Fruit fly (Drosophila melanogaster) whole organism, pupa: ENCODE results near the gene CG31300.

ENCODE experiments used
- CG10348 ChIP-seq: fragments of 200-800 bp; sonication (Bioruptor generic); IDR thresholded peaks from 2 replicates; pipeline ENCODE4 v1.3.6; 2022; ENCODE audit warnings: missing biosample characterization, missing genetic modification characterization
- CG12605 ChIP-seq: fragments of 200-800 bp; sonication (Bioruptor generic); IDR thresholded peaks from 2 replicates; pipeline ENCODE4 v1.3.6; 2022; ENCODE audit warnings: missing biosample characterization, missing genetic modification characterization
- CG13204 ChIP-seq: fragments of 200-800 bp; sonication (Bioruptor generic); optimal IDR thresholded peaks from 2 replicates; lab custom pipeline; 2018; ENCODE audit warnings: missing biosample characterization, mild to moderate bottlenecking, missing genetic modification characterization, moderate library complexity
- CG14655 ChIP-seq: fragments of 200-800 bp; sonication (Bioruptor generic); optimal IDR thresholded peaks from 3 replicates; lab custom pipeline; 2017; ENCODE audit warnings: mild to moderate bottlenecking, missing biosample characterization, missing genetic modification reagents, missing genetic modification characterization
- CG15710 ChIP-seq: fragments of 200-800 bp; sonication (Bioruptor generic); optimal IDR thresholded peaks from 2 replicates; lab custom pipeline; 2018; ENCODE audit warnings: missing biosample characterization, mild to moderate bottlenecking, missing genetic modification characterization, moderate library complexity
- CG17806 ChIP-seq: fragments of 200-800 bp; sonication (Bioruptor generic); optimal IDR thresholded peaks from 2 replicates; lab custom pipeline; 2018; ENCODE audit warnings: missing biosample characterization, mild to moderate bottlenecking, missing genetic modification characterization, moderate library complexity
- CG32121 ChIP-seq: fragments of 200-800 bp; sonication (Bioruptor generic); IDR thresholded peaks from 2 replicates; pipeline ENCODE4 v1.3.6; 2022; ENCODE audit warnings: missing biosample characterization, missing genetic modification characterization
- CG34367 ChIP-seq: fragments of 200-800 bp; sonication (Bioruptor generic); optimal IDR thresholded peaks from 2 replicates; lab custom pipeline; 2018; ENCODE audit warnings: missing biosample characterization, mild to moderate bottlenecking, missing genetic modification characterization
- CG4496 ChIP-seq: fragments of 200-800 bp; sonication (Bioruptor generic); IDR thresholded peaks from 3 replicates; pipeline ENCODE4 v1.3.6; 2022; ENCODE audit warnings: missing biosample characterization, missing genetic modification characterization
- CG8159 ChIP-seq: fragments of 200-800 bp; sonication (Bioruptor generic); optimal IDR thresholded peaks from 3 replicates; lab custom pipeline; 2018; ENCODE audit warnings: missing biosample characterization, mild to moderate bottlenecking, missing genetic modification characterization, moderate library complexity
- CG8301 ChIP-seq: fragments of 200-800 bp; sonication (Bioruptor generic); optimal IDR thresholded peaks from 2 replicates; lab custom pipeline; 2018; ENCODE audit warnings: missing biosample characterization, mild to moderate bottlenecking, missing genetic modification characterization
- CG9948 ChIP-seq: fragments of 200-800 bp; sonication (Bioruptor generic); optimal IDR thresholded peaks from 2 replicates; lab custom pipeline; 2018; ENCODE audit warnings: missing biosample characterization, mild to moderate bottlenecking, missing genetic modification characterization, moderate library complexity
- D1 ChIP-seq: fragments of 200-800 bp; sonication (Bioruptor generic); optimal IDR thresholded peaks from 2 replicates; lab custom pipeline; 2018; ENCODE audit warnings: missing biosample characterization, mild to moderate bottlenecking, missing genetic modification characterization, moderate library complexity
- EcR ChIP-seq: fragments of 200-800 bp; sonication (Bioruptor generic); optimal IDR thresholded peaks from 3 replicates; lab custom pipeline; 2019; ENCODE audit warnings: missing biosample characterization, missing genetic modification characterization, mild to moderate bottlenecking, moderate library complexity, missing genetic modification reagents
- Ets98B ChIP-seq: fragments of 200-800 bp; sonication (Bioruptor generic); IDR thresholded peaks from 2 replicates; pipeline ENCODE4 v1.3.6; 2022; ENCODE audit warnings: missing biosample characterization, missing genetic modification characterization
- Pif1A ChIP-seq: fragments of 200-800 bp; sonication (Bioruptor generic); optimal IDR thresholded peaks from 3 replicates; lab custom pipeline; 2016; ENCODE audit warnings: missing biosample characterization, missing genetic modification characterization
- Pif1B ChIP-seq: fragments of 200-800 bp; sonication (Bioruptor generic); optimal IDR thresholded peaks from 3 replicates; lab custom pipeline; 2016; ENCODE audit warnings: missing biosample characterization, missing genetic modification characterization
- Snoo ChIP-seq: fragments of 200-800 bp; sonication (Bioruptor generic); optimal IDR thresholded peaks from 3 replicates; lab custom pipeline; 2017; ENCODE audit warnings: missing biosample characterization, mild to moderate bottlenecking, missing genetic modification characterization, inconsistent platforms
- fd96Ca ChIP-seq: fragments of 200-800 bp; sonication (Bioruptor generic); IDR thresholded peaks from 3 replicates; pipeline ENCODE4 v1.3.6; 2022; ENCODE audit warnings: missing biosample characterization, missing genetic modification characterization
- gl ChIP-seq: fragments of 200-800 bp; sonication (Bioruptor generic); optimal IDR thresholded peaks from 2 replicates; lab custom pipeline; 2018; ENCODE audit warnings: missing biosample characterization, mild to moderate bottlenecking, missing genetic modification characterization
- rn ChIP-seq: fragments of 200-800 bp; sonication (Bioruptor generic); IDR thresholded peaks from 2 replicates; pipeline ENCODE4 v1.3.6; 2022; ENCODE audit warnings: missing biosample characterization, missing genetic modification characterization

CG31300 gene

DNA sequence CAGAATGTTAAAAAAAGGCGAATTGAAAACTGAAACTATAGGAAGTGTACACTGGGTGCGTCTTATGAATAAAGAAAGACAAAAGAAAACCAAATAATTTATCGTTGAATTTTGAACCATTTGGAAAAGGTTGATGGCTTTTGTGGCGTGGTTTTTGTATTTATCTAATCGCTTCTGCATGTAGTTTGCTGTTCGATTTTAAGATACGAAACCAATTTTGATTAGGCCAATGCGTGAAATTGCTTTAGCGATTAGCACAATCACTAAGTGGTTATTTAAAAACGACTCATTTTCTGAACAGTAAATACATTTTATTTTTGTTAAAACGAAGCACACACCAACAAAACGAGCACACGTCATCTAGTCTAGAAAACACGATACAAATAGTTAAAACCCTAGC, 22.8 kb upstream of the CG31300 start:
- TF ChIP-seq Pif1A (GFP tag; lab: Kevin White, UChicago) (no peak), EcR (GFP tag; lab: Kevin White, UChicago) (no peak), fd96Ca (no peak), Pif1B (no peak), D1 (tag; lab: Kevin White, UChicago) (no peak), CG9948 (tag; lab: Kevin White, UChicago) (no peak), CG8159 (tag; lab: Kevin White, UChicago) (no peak), CG8301 (no peak), CG12605 (GFP tag; lab: Robert Waterston, UW) (no peak), CG14655 (GFP tag; lab: Kevin White, UChicago) (no peak), CG13204 (GFP tag; lab: Kevin White, UChicago) (no peak), Ets98B (no peak), gl (tag; lab: Kevin White, UChicago) (no peak), CG17806 (no peak), CG32121 (no peak), CG4496 (GFP tag; lab: Robert Waterston, UW) (no peak), CG34367 (tag; lab: Kevin White, UChicago) (no peak), CG10348 (GFP tag; lab: Robert Waterston, UW) (no peak), CG15710 (no peak)
- TF ChIP-seq, all 21 proteins: peak for 0

DNA sequence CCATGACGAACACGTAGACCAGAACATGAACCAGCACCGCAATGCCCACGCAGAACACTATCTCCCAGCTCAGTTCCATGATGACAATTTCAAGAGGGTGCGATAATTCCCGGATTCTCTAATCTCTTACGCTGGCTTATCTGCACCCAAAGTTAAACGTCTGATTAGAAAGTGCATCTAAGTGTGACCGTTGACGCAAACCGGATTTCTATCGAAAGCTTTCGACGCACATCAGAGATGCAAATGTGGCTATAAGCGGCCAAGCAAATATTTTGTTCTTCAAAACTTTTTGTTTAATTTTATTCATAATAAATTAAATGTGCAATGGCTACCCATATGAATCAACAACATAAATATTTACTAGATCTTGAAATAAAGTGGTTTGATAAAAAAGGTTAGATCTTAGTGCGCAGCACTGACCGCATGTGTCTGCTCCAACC, 21.1 kb upstream of the CG31300 start, which contains the start of the genes Kdsr and CG11858:
Gene Kdsr (minus strand): TSS at position 177 of the 440 bp plus-strand sequence.
Gene CG11858 (plus strand): TSS at position 420 of the 440 bp plus-strand sequence.
- no peak for TF ChIP-seq Pif1A (GFP tag; lab: Kevin White, UChicago)
- no peak for TF ChIP-seq Pif1B
- peak; percentile 64; the same call in 2 of the 3 replicates for TF ChIP-seq fd96Ca
- peak; percentile 82 for TF ChIP-seq CG4496 (GFP tag; lab: Robert Waterston, UW)
- TF ChIP-seq rn, result no peak
- TF ChIP-seq D1 (tag; lab: Kevin White, UChicago), result no peak
- TF ChIP-seq CG17806, result peak; percentile 53
- TF ChIP-seq gl (tag; lab: Kevin White, UChicago), result no peak
- TF ChIP-seq CG34367 (tag; lab: Kevin White, UChicago), result peak; percentile 39
- no peak for TF ChIP-seq CG12605 (GFP tag; lab: Robert Waterston, UW)
- TF ChIP-seq CG15710, result peak; percentile 48
- TF ChIP-seq CG32121, result peak; percentile 75
- peak; percentile 46; the same call in 1 of the 2 replicates for TF ChIP-seq CG10348 (GFP tag; lab: Robert Waterston, UW)
- TF ChIP-seq EcR (GFP tag; lab: Kevin White, UChicago), result peak; percentile 81
- TF ChIP-seq CG13204 (GFP tag; lab: Kevin White, UChicago), result no peak
- TF ChIP-seq CG9948 (tag; lab: Kevin White, UChicago), result peak; percentile 49
- TF ChIP-seq Ets98B, result peak; percentile 62
- TF ChIP-seq Snoo, result peak; percentile 34
- no peak for TF ChIP-seq CG14655 (GFP tag; lab: Kevin White, UChicago)
- no peak for TF ChIP-seq CG8159 (tag; lab: Kevin White, UChicago)
- TF ChIP-seq, all 21 proteins: peak for 11

DNA sequence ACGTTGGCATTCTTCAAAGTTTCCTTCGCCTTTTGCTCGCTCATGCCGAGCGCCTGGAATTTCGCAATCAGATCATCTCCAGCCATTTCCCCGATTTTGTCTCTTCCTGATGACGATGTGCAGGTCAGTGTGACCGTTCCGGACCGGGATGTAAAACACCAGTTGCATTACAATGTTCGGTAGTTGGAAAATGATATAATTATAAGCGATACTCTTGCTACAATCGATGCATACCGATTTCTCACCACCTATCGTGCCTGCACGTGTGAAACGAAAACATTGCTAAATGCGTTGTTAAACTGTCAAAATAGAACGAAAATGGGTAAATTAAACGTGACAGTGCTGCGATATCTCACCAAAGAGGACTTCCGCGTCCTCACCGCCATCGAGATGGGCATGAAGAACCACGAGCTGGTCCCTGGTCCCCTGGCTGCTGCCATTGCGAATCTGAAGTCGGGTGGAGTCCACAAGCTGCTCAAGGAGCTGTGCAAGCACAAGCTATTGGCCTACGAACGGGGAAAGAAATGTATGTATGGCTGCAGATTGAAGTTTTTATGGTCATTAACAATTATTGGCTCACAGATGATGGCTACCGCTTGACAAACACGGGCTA, 17.7 kb upstream of the CG31300 start, which contains the start of the genes GlnRS and RIOK2:
Gene GlnRS (minus strand): TSS at position 133 of the 613 bp plus-strand sequence.
Gene RIOK2 (plus strand): TSS at position 256 of the 613 bp plus-strand sequence.
- TF ChIP-seq CG12605 (GFP tag; lab: Robert Waterston, UW), result peak; percentile 51; the same call in 1 of the 2 replicates
- no peak for TF ChIP-seq CG9948 (tag; lab: Kevin White, UChicago)
- no peak for TF ChIP-seq fd96Ca
- TF ChIP-seq CG14655 (GFP tag; lab: Kevin White, UChicago), result no peak
- no peak for TF ChIP-seq Pif1A (GFP tag; lab: Kevin White, UChicago)
- TF ChIP-seq rn, result no peak
- TF ChIP-seq CG17806, result no peak

DNA sequence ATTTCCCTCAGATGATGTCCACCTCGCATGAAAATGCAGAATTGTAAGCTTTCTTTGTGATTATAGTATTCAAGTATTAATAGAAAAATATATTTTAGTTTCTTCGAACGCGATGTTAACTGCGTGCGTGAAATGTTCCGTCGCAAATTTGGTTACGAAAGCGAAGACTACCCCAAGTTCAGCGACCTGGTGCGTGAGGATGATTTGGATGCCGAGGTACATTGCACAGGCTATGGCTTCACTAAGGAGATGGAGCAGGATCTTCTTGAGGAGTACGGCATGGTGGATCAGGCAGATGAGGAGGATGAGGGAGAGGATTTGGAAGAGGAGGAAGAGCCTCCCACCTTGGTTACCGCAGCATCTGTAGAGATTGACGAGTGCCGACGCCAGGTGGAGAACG, 16.7 kb upstream of the CG31300 start:
- TF ChIP-seq CG14655 (GFP tag; lab: Kevin White, UChicago) (no peak), CG32121 (no peak), fd96Ca (no peak), rn (no peak), CG34367 (tag; lab: Kevin White, UChicago) (no peak), CG10348 (GFP tag; lab: Robert Waterston, UW) (no peak), Snoo (no peak)

DNA sequence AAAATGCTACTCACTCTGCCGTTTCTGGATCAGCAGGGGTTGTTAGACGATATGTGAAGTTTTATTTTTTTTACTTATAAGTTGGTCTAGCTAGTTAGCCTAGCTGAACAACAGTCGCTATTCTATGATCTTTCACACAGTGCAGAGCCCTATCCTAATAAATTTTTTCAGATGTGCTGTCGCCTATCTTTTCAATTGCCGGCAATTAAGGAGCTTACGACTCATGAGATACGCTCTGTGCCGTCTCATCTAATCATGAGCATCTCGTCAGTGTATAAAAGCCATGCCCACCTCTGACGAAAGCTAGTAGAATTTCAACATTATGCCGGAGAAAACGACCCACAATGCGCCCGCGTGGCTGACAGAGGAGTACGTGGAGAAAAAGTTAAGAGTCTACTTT, 13.5 kb upstream of the CG31300 start, which contains the start of the genes CG11889 and CG11891:
Gene CG11889 (plus strand): TSS at position 301 of the 400 bp plus-strand sequence.
Gene CG11891 (plus strand): TSS at position 301 of the 400 bp plus-strand sequence.
- TF ChIP-seq CG15710 (no peak), CG9948 (tag; lab: Kevin White, UChicago) (no peak), CG12605 (GFP tag; lab: Robert Waterston, UW) (no peak), CG17806 (no peak), CG4496 (GFP tag; lab: Robert Waterston, UW) (no peak), CG10348 (GFP tag; lab: Robert Waterston, UW) (no peak), gl (tag; lab: Kevin White, UChicago) (no peak), D1 (tag; lab: Kevin White, UChicago) (no peak), rn (no peak), CG13204 (GFP tag; lab: Kevin White, UChicago) (no peak), CG8159 (tag; lab: Kevin White, UChicago) (no peak), CG8301 (no peak), Pif1A (GFP tag; lab: Kevin White, UChicago) (no peak), fd96Ca (no peak), CG32121 (no peak), CG34367 (tag; lab: Kevin White, UChicago) (no peak)

DNA sequence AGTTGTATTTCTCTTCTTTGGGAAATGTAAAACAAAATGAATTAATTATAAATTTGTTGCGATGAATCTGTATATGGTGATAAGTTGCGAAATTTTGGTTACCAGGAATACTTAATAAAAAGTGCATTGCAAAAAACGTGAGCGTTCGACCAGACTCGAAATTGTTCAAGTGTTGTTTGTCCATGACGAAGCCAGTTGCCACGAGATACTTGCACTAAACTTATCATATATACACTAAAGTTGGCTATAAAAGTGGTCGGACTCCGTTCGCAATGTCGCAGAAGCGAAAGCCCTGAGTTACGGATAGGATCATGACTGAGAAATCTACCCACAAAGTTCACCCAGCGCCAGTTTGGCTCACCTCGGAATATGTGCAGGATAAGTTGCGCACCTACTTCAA, 9.9 kb upstream of the CG31300 start, which contains the start of gene CG11878:
Gene CG11878 (plus strand): TSS at position 301 of the 400 bp plus-strand sequence.
- TF ChIP-seq D1 (tag; lab: Kevin White, UChicago) (no peak), CG8301 (no peak), CG17806 (no peak), CG9948 (tag; lab: Kevin White, UChicago) (no peak), gl (tag; lab: Kevin White, UChicago) (no peak), CG14655 (GFP tag; lab: Kevin White, UChicago) (no peak), Pif1B (no peak), CG8159 (tag; lab: Kevin White, UChicago) (no peak), Ets98B (no peak), EcR (GFP tag; lab: Kevin White, UChicago) (no peak), Pif1A (GFP tag; lab: Kevin White, UChicago) (no peak), CG12605 (GFP tag; lab: Robert Waterston, UW) (no peak), CG34367 (tag; lab: Kevin White, UChicago) (no peak), rn (no peak), CG13204 (GFP tag; lab: Kevin White, UChicago) (no peak), CG10348 (GFP tag; lab: Robert Waterston, UW) (no peak), fd96Ca (no peak), CG32121 (no peak), Snoo (no peak)
